Worm (Caenorhabditis elegans): ENCODE measurements around the gene K09F5.1.

Gene K09F5.1

ce11 chrX:7750084-7750483 is 10.6 kb downstream of the K09F5.1 start:
- no peak for TF ChIP-seq nhr-237 (tag; optimal IDR thresholded peaks at IDR 0.05)
- TF ChIP-seq ceh-82 (tag; optimal IDR thresholded peaks at IDR 0.05), result no peak
- TF ChIP-seq nhr-67 (tag; optimal IDR thresholded peaks at IDR 0.05), result no peak
- TF ChIP-seq daf-12 (tag; optimal IDR thresholded peaks at IDR 0.05), result no peak
- TF ChIP-seq elt-2 (tag; optimal IDR thresholded peaks at IDR 0.05), result no peak
- no peak for TF ChIP-seq lin-15B (tag; optimal IDR thresholded peaks at IDR 0.05)
- TF ChIP-seq ceh-9 (tag; optimal IDR thresholded peaks at IDR 0.05), result no peak
- no peak for TF ChIP-seq nhr-28 (tag; optimal IDR thresholded peaks at IDR 0.05)
- no peak for TF ChIP-seq unc-62 (GFP tag; optimal IDR thresholded peaks at IDR 0.05)
- TF ChIP-seq nhr-11 (tag; optimal IDR thresholded peaks at IDR 0.05), result no peak
- no peak for TF ChIP-seq ZK546.5 (tag; optimal IDR thresholded peaks at IDR 0.05)
- TF ChIP-seq egl-5 (tag; optimal IDR thresholded peaks at IDR 0.05), result no peak

ce11 chrX:7752770-7753169 is 13.3 kb downstream of the K09F5.1 start, which contains the start of gene deg-1:
TSS of gene deg-1 (plus strand) at chrX:7753070.
- no peak for TF ChIP-seq lsy-12 (tag; optimal IDR thresholded peaks at IDR 0.05)
- TF ChIP-seq ZK546.5 (tag; optimal IDR thresholded peaks at IDR 0.05), result no peak

ce11 chrX:7773714-7774318 is 34.4 kb downstream of the K09F5.1 start:
- TF ChIP-seq elt-1 (tag; optimal IDR thresholded peaks at IDR 0.05), result peak; percentile 96
- peak; percentile 13 for TF ChIP-seq fos-1 (tag; optimal IDR thresholded peaks at IDR 0.05)
- TF ChIP-seq ceh-82 (tag; optimal IDR thresholded peaks at IDR 0.05), result no peak
- peak; percentile 33 for TF ChIP-seq nhr-23 (tag; optimal IDR thresholded peaks at IDR 0.05)
- peak; percentile 26 for TF ChIP-seq nfya-1 (tag; optimal IDR thresholded peaks at IDR 0.05; ENCODE audit: insufficient read depth)
- peak; percentile 31 for TF ChIP-seq elt-2 (tag; optimal IDR thresholded peaks at IDR 0.05)
- TF ChIP-seq ceh-28 (tag; optimal IDR thresholded peaks at IDR 0.05), result peak; percentile 73
- no peak for TF ChIP-seq fkh-10 (GFP tag; optimal IDR thresholded peaks at IDR 0.05)
- peak; percentile 14 for TF ChIP-seq nhr-43 (tag; optimal IDR thresholded peaks at IDR 0.05; ENCODE audit: poor library complexity, severe bottlenecking)
- no peak for TF ChIP-seq unc-62 (GFP tag; optimal IDR thresholded peaks at IDR 0.05)
- TF ChIP-seq pqm-1 (tag; optimal IDR thresholded peaks at IDR 0.05), result peak; percentile 12
- TF ChIP-seq lsy-12 (tag; optimal IDR thresholded peaks at IDR 0.05), result peak; percentile 31
- TF ChIP-seq skn-1 (tag; optimal IDR thresholded peaks at IDR 0.05), result no peak
- peak; percentile 62 for TF ChIP-seq nhr-25 (tag; optimal IDR thresholded peaks at IDR 0.05)
- peak; percentile 11 for TF ChIP-seq tbx-2 (tag; optimal IDR thresholded peaks at IDR 0.05)

- TF ChIP-seq ceh-82 (tag; optimal IDR thresholded peaks at IDR 0.05), result no peak
- TF ChIP-seq nhr-28 (tag; optimal IDR thresholded peaks at IDR 0.05), result no peak
- TF ChIP-seq ztf-11 (tag; optimal IDR thresholded peaks at IDR 0.05), result no peak
- TF ChIP-seq nhr-25 (tag; optimal IDR thresholded peaks at IDR 0.05), result no peak
- no peak for TF ChIP-seq lin-15B (tag; optimal IDR thresholded peaks at IDR 0.05)
- TF ChIP-seq lsy-12 (tag; optimal IDR thresholded peaks at IDR 0.05), result no peak
These were observed 37.1 kb downstream of the K09F5.1 start, which contains the start of gene mec-7 for ce11 chrX:7776509-7777001. TSS of gene mec-7 (minus strand) at chrX:7776689.

ce11 chrX:7778786-7779185 is 39.3 kb downstream of the K09F5.1 start:
- no peak for TF ChIP-seq pha-4 (tag; optimal IDR thresholded peaks at IDR 0.05)
- peak; percentile 67 for TF ChIP-seq nhr-25 (tag; optimal IDR thresholded peaks at IDR 0.05)
- no peak for TF ChIP-seq elt-2 (tag; optimal IDR thresholded peaks at IDR 0.05)
- TF ChIP-seq ceh-28 (tag; optimal IDR thresholded peaks at IDR 0.05), result no peak
- TF ChIP-seq elt-3 (tag; optimal IDR thresholded peaks at IDR 0.05), result peak in 1 of 3 experiments; percentile 13
- no peak for TF ChIP-seq fkh-2 (tag; optimal IDR thresholded peaks at IDR 0.05)
- TF ChIP-seq nhr-67 (tag; optimal IDR thresholded peaks at IDR 0.05), result no peak
- TF ChIP-seq tbx-2 (tag; optimal IDR thresholded peaks at IDR 0.05), result no peak
- no peak for TF ChIP-seq pqm-1 (tag; optimal IDR thresholded peaks at IDR 0.05)
- no peak for TF ChIP-seq mdl-1 (tag; optimal IDR thresholded peaks at IDR 0.05)
- TF ChIP-seq daf-12 (tag; optimal IDR thresholded peaks at IDR 0.05), result no peak
- no peak for TF ChIP-seq nhr-12 (tag; optimal IDR thresholded peaks at IDR 0.05)

DNA sequence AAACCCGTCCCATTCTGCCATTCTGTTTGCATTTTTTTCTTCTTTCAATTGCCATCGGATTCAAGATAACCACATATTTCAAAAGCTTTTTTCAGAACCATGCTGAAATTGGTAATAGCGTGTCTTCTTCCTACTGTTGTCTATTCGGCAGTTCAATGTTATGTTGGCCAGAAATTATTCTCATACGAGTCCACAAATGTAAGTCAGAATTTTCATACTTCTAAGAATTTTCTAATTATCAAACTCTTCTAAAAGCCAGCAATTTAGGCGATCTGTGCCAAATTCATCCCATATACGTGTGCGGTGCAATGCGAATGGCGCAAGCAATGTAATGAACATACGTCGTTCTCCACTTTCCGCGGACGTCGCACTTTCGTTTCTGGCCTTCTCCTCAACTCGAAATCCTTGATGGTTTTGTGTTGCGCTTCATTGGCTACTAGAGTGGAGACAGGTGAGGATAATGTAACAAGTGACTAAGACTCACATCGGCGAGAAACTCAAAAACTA is 40.1 kb downstream of the K09F5.1 start, which contains the start of gene ZK154.1:
Gene ZK154.1 (plus strand): TSS at position 51 of the 507 bp plus-strand sequence.
- TF ChIP-seq elt-3 (tag; optimal IDR thresholded peaks at IDR 0.05) (no peak), daf-12 (tag; optimal IDR thresholded peaks at IDR 0.05) (no peak), ceh-28 (tag; optimal IDR thresholded peaks at IDR 0.05) (no peak), lin-39 (tag; optimal IDR thresholded peaks at IDR 0.05) (no peak), ceh-82 (tag; optimal IDR thresholded peaks at IDR 0.05) (no peak), nhr-28 (tag; optimal IDR thresholded peaks at IDR 0.05) (no peak), R02D3.7 (tag; optimal IDR thresholded peaks at IDR 0.05) (no peak), elt-2 (tag; optimal IDR thresholded peaks at IDR 0.05) (no peak), lin-15B (tag; optimal IDR thresholded peaks at IDR 0.05) (no peak)

Measured in whole organism, L3 larva.